Worm (Caenorhabditis elegans) whole organism, early embryonic: ENCODE data around the gene C30G4.2.

Experiments
- B0310.2 ChIP-seq: sonication (generic microtip); optimal IDR thresholded peaks from 2 replicates; lab custom pipeline; 2016; ENCODE audit warnings: mild to moderate bottlenecking, missing genetic modification characterization, missing compliant biosample characterization
- F13C5.2 ChIP-seq: sonication (generic microtip); optimal IDR thresholded peaks from 2 replicates; lab custom pipeline; 2017; ENCODE audit warnings: mild to moderate bottlenecking, missing genetic modification characterization, inconsistent platforms, missing compliant biosample characterization
- aly-1 ChIP-seq: sonication (generic microtip); optimal IDR thresholded peaks from 2 replicates; lab custom pipeline; 2016; ENCODE audit warnings: missing genetic modification characterization, missing compliant biosample characterization
- ama-1 ChIP-seq: fragments of 150-350 bp; optimal IDR thresholded peaks from 2 replicates; lab custom pipeline; 2014
- ceh-13 ChIP-seq: fragments of 200-800 bp; sonication (Bioruptor generic); optimal IDR thresholded peaks from 2 replicates; lab custom pipeline; 2018; ENCODE audit warnings: mild to moderate bottlenecking, missing genetic modification characterization, missing compliant biosample characterization
- ceh-36 ChIP-seq: sonication (generic microtip); optimal IDR thresholded peaks from 2 replicates; lab custom pipeline; 2016; ENCODE audit warnings: missing genetic modification characterization, inconsistent platforms, missing compliant biosample characterization
- ets-7 ChIP-seq: sonication (generic microtip); optimal IDR thresholded peaks from 2 replicates; lab custom pipeline; 2016; ENCODE audit warnings: missing genotype, missing genetic modification characterization, missing compliant biosample characterization
- flt-1 ChIP-seq: fragments of 200-800 bp; sonication (Bioruptor generic); IDR thresholded peaks from 2 replicates; pipeline ENCODE4 v1.3.6; 2022; ENCODE audit warnings: missing genetic modification characterization, missing compliant biosample characterization
- hmbx-1 ChIP-seq: sonication (generic microtip); optimal IDR thresholded peaks from 2 replicates; lab custom pipeline; 2016; ENCODE audit warnings: mild to moderate bottlenecking, missing genetic modification characterization, missing compliant biosample characterization
- hmg-4 ChIP-seq: fragments of 200-800 bp; sonication (Bioruptor generic); optimal IDR thresholded peaks from 2 replicates; lab custom pipeline; 2018; ENCODE audit warnings: mild to moderate bottlenecking, missing genetic modification characterization, missing compliant biosample characterization
- hnd-1 ChIP-seq: sonication (generic microtip); optimal IDR thresholded peaks from 2 replicates; lab custom pipeline; 2016; ENCODE audit warnings: missing genetic modification characterization, missing compliant biosample characterization
- pes-1 ChIP-seq: fragments of 200-800 bp; sonication (Bioruptor generic); IDR thresholded peaks from 2 replicates; pipeline ENCODE4 v1.3.6; 2022; ENCODE audit warnings: missing genetic modification reagents, missing genetic modification characterization, missing compliant biosample characterization
- scrt-1 ChIP-seq: fragments of 200-800 bp; sonication (Bioruptor generic); IDR thresholded peaks from 2 replicates; pipeline ENCODE4 v1.3.6; 2022; ENCODE audit warnings: missing genetic modification characterization, missing compliant biosample characterization
- sea-1 ChIP-seq: fragments of 200-800 bp; sonication (Bioruptor generic); conservative IDR thresholded peaks from 2 replicates; pipeline ENCODE4 v1.3.6; 2022; ENCODE audit warnings: missing genetic modification characterization, missing compliant biosample characterization
- tbx-11 ChIP-seq: fragments of 200-800 bp; sonication (Bioruptor generic); IDR thresholded peaks from 2 replicates; pipeline ENCODE4 v1.3.6; 2022; ENCODE audit warnings: missing genetic modification characterization, missing compliant biosample characterization
- tbx-37 ChIP-seq: fragments of 200-800 bp; sonication (Bioruptor generic); conservative IDR thresholded peaks from 2 replicates; pipeline ENCODE4 v1.3.6; 2022; ENCODE audit warnings: missing genetic modification reagents, missing genetic modification characterization, missing compliant biosample characterization
- tra-4 ChIP-seq: sonication (generic microtip); optimal IDR thresholded peaks from 2 replicates; lab custom pipeline; 2017; ENCODE audit warnings: missing genetic modification characterization, missing compliant biosample characterization

The C30G4.2 gene

DNA sequence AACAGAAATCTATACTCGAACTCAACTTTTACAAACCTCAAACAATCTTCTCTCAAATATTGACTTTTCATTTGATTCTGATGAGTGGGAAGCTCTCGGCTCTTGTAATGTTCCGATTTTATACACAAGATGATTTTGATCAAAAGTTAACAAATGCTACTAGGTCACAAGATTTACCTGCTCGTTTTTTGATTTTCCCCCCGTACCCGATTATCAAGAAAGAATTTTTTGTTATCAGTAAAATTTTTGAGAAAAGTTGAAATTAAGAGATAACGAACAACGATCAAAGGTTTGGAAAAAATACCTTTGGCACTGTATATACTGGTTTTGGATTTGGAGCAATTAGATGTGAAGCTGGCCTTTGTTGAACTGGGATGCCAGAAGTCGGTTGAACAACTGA is 19.4 kb upstream of the C30G4.2 start:
- TF ChIP-seq scrt-1, result no peak
- no peak for TF ChIP-seq tbx-11 (GFP tag; lab: Robert Waterston, UW)
- TF ChIP-seq hmg-4, result no peak
- no peak for TF ChIP-seq aly-1 (tag; lab: Kevin White, UChicago)
- no peak for TF ChIP-seq pes-1 (GFP tag; lab: Robert Waterston, UW)
- TF ChIP-seq hmbx-1 (tag; lab: Kevin White, UChicago), result no peak
- TF ChIP-seq tbx-37 (GFP tag; lab: Robert Waterston, UW), result no peak
- no peak for TF ChIP-seq flt-1

DNA sequence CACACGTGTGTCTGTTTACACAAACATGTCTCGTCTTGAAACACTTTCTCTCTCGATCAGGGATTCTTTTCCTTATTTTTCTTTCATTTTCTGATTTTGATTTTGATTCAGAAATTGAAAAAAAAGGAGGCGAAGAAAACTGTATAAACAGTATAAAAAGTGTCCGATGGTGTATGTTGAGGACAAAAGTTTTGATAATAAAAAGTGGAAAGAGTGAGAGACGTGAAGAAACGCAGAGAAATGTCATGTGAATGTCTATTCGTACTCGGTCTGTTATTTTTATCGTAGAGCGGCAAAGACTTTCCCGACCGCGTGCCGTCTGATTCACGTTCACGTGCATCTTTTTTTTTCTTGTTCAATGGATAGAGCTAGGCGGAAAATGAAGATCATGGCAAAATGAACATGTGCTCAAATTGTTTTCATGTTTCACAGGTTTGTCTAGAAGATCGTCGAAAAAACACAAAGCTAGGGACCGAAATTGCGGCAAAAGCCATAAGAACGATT is 18.4 kb upstream of the C30G4.2 start:
- TF ChIP-seq scrt-1 (no peak), hmbx-1 (tag; lab: Kevin White, UChicago) (no peak), ceh-13 (GFP tag; lab: Kevin White, UChicago) (no peak), tbx-11 (GFP tag; lab: Robert Waterston, UW) (no peak), tra-4 (no peak), hmg-4 (no peak), ets-7 (tag; lab: Kevin White, UChicago) (no peak), sea-1 (GFP tag; lab: Robert Waterston, UW) (no peak), pes-1 (GFP tag; lab: Robert Waterston, UW) (no peak), flt-1 (no peak), aly-1 (tag; lab: Kevin White, UChicago) (no peak), B0310.2 (tag; lab: Kevin White, UChicago) (no peak), tbx-37 (GFP tag; lab: Robert Waterston, UW) (no peak), ceh-36 (tag; lab: Kevin White, UChicago) (no peak), F13C5.2 (tag; lab: Kevin White, UChicago) (no peak), ama-1 (lab: Kevin White, UChicago) (no peak), hnd-1 (tag; lab: Kevin White, UChicago) (no peak)

DNA sequence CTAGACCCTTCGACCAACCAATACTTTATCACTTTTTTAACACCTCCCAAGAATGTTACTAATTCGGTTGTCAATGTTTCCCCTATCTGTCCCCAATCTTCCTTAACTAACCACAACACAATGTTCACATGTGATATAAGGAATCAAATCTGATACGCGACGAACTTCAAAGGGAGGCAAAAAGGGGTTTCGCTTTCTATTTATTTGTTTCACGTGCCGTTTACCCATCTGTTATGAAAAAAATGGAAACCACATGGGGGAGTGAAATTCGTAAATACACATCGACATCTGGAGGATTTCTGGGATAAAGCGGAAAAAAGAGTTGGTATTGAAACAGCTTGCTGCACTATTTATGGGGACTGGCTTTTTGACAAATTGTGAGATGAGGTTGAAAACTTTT is 16.7 kb upstream of the C30G4.2 start:
- TF ChIP-seq ama-1 (lab: Kevin White, UChicago) (no peak), hmbx-1 (tag; lab: Kevin White, UChicago) (no peak), flt-1 (no peak), sea-1 (GFP tag; lab: Robert Waterston, UW) (no peak), ets-7 (tag; lab: Kevin White, UChicago) (no peak), scrt-1 (no peak), tbx-11 (GFP tag; lab: Robert Waterston, UW) (no peak), ceh-36 (tag; lab: Kevin White, UChicago) (no peak), F13C5.2 (tag; lab: Kevin White, UChicago) (no peak), tbx-37 (GFP tag; lab: Robert Waterston, UW) (no peak), B0310.2 (tag; lab: Kevin White, UChicago) (no peak), aly-1 (tag; lab: Kevin White, UChicago) (no peak), pes-1 (GFP tag; lab: Robert Waterston, UW) (no peak), ceh-13 (GFP tag; lab: Kevin White, UChicago) (no peak), hnd-1 (tag; lab: Kevin White, UChicago) (no peak)

DNA sequence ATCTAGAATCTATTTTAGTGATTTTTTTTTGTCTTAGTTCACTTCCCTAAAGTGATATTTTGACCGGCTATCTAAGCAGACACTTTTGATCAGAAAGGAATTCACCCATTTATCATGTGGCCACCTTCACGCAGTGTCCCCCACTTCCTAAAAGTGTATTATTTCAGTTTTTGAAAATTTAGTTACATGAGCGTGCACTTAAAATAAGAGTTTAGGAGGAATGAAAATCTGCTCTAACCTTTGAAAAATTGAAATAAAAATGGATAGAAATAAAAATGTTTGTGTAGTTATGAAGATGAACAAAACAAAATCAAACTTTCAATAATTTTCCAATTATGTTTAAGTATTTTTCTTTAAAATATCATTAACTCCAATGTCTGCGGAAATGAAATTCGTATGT is 14.3 kb upstream of the C30G4.2 start:
- TF ChIP-seq hmg-4 (no peak), ceh-13 (GFP tag; lab: Kevin White, UChicago) (no peak), F13C5.2 (tag; lab: Kevin White, UChicago) (no peak), pes-1 (GFP tag; lab: Robert Waterston, UW) (no peak), tbx-11 (GFP tag; lab: Robert Waterston, UW) (no peak), ama-1 (lab: Kevin White, UChicago) (no peak), scrt-1 (no peak), tra-4 (no peak), hmbx-1 (tag; lab: Kevin White, UChicago) (no peak), ceh-36 (tag; lab: Kevin White, UChicago) (no peak), aly-1 (tag; lab: Kevin White, UChicago) (no peak)

DNA sequence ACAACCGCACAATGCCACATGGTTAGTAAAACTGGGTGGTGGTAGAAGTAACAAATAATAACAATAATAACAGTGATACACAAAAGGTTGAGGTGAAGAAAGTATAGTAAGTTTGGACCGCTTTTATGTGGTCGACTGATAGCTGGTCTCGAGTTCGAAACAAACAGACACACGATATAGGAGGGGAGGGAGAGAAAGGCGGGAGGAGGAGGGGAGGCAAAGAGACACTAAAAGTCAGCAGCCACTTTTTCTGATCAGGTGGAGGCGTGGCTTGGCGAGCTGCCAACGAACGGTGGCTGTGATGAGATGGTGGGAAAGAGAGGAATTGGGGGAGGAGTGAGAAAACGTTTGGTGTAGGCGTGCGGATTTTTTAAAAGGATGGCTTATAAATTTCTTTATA is 12.9 kb upstream of the C30G4.2 start:
- TF ChIP-seq sea-1 (GFP tag; lab: Robert Waterston, UW), result no peak
- TF ChIP-seq hnd-1 (tag; lab: Kevin White, UChicago), result no peak
- TF ChIP-seq flt-1, result no peak

DNA sequence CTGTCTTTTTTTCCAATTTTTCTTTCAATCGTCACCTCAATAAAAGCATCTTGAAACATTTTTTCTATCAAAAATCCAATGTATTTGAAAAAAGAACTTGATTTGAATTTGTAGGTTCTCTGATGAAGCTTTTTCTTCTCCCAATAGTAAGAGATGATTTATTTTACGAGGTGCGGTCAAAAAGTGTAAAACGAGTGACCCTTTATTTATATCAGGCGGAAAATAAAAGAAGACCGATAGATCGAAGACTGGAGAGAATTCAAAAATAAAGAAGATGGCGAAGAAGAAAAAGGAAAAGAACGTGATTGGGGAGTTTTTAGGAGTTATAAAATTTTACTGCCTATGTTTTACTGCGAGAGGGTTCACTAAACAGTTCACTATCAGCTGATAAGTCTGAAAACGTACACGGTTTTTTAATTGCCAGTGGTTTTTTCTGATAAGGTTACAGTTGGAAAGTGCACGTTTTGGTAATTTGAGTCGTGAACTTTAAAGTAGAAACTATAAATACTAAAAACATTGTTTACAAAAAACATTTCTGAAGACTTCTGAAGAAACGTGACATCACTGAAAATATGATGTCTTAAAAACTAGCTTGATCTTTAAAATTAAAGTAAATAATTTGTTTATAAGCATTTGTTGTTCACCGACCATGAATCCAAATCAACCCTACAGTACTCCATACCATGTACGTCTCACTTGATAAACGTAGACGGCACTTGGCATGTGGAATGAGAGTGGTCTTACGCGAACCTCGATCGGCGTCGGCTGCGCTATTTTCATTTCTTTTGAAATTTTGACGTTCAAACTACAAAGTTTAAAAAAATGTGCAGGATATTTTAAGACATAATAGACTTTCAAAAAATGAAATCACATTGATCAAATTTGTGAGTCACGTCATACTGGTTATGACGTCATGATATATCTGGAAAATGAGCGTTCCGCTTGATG is 10.7 kb upstream of the C30G4.2 start:
- no peak for TF ChIP-seq aly-1 (tag; lab: Kevin White, UChicago)
- no peak for TF ChIP-seq B0310.2 (tag; lab: Kevin White, UChicago)
- no peak for TF ChIP-seq hmg-4
- TF ChIP-seq flt-1, result no peak
- no peak for TF ChIP-seq tbx-37 (GFP tag; lab: Robert Waterston, UW)
- no peak for TF ChIP-seq tbx-11 (GFP tag; lab: Robert Waterston, UW)
- no peak for TF ChIP-seq ceh-36 (tag; lab: Kevin White, UChicago)
- no peak for TF ChIP-seq pes-1 (GFP tag; lab: Robert Waterston, UW)
- no peak for TF ChIP-seq hnd-1 (tag; lab: Kevin White, UChicago)
- no peak for TF ChIP-seq hmbx-1 (tag; lab: Kevin White, UChicago)
- TF ChIP-seq sea-1 (GFP tag; lab: Robert Waterston, UW), result no peak
- no peak for TF ChIP-seq F13C5.2 (tag; lab: Kevin White, UChicago)
- no peak for TF ChIP-seq ets-7 (tag; lab: Kevin White, UChicago)
- no peak for TF ChIP-seq scrt-1
- no peak for TF ChIP-seq tra-4

DNA sequence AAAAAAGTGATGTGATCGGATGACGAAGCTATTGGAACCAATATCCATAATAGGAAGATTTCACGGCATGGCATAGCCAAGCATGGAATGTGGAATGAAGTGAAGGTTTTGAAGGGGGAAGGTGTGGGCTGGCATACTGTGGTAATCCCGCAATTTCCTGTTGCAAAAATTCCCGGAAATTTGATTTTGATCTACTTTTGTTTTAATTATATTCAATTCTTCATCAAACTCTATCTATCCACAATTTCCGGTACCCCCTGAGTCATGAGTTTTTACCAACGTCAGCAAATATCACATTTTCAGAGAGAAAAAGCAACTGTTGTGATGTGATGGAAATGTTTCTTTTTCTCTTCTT is 10.0 kb upstream of the C30G4.2 start, which contains the start of gene gcy-11:
gcy-11 (minus strand) TSS at position 101 of the 355 bp plus-strand sequence.
- no peak for TF ChIP-seq ets-7 (tag; lab: Kevin White, UChicago)
